Worm (Caenorhabditis elegans): ENCODE data around the gene txdc-17.

DNA sequence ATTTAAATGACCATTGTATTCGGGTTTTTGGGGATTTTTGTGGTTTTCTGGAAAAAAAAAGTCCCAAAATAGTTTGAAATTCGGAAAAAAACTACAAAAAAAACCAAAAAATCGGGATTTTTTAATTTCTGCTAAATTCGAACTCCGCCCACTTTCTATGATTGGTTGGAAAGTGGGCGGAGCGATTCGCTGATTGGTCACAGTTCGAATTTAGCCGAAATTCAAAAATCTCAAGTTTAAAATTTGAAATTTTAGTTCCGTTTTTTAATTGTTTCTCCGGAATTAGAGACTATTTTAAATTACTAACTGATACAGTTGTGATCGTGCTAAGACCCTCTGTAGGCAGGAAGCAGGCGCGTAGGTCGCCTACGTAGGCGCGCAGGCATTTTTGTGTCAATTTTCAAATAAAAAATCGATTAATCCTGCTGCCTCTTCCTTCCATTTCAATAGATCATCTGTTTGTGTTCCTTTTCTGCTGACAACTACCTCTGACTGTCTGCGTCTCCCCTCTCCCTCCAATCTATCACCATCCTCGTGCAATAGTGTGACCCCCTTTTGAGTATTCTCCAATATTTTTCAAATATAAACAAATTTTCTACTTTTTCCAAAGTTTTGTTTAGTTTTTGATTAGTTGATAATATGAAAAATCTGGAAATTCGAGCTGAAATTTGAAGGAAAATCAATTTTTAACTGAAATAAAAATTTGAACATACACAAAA, 18.1 kb upstream of the txdc-17 start:
- no peak for TF ChIP-seq him-1 (tag; optimal IDR thresholded peaks at IDR 0.05)
- no peak for TF ChIP-seq W03F9.2 (tag; optimal IDR thresholded peaks at IDR 0.05)
- no peak for TF ChIP-seq dao-5 (tag; optimal IDR thresholded peaks at IDR 0.05)

Data from whole organism, L4/young adult.